Worm (Caenorhabditis elegans) whole organism, L3 larva: Measurements from ENCODE around the gene F28H6.8.

Experiments used
- ceh-16 ChIP-seq: sonication (generic microtip); optimal IDR thresholded peaks from 2 replicates; lab custom pipeline; 2017; ENCODE audit warnings: missing biosample characterization, missing genetic modification characterization
- daf-12 ChIP-seq: fragments of 150-350 bp; optimal IDR thresholded peaks from 2 replicates; lab custom pipeline; 2014; ENCODE audit warnings: missing biosample characterization, missing genetic modification reagents, missing genetic modification characterization
- nhr-11 ChIP-seq: fragments of 150-350 bp; optimal IDR thresholded peaks from 2 replicates; lab custom pipeline; 2014; ENCODE audit warnings: missing biosample characterization, missing genetic modification characterization
- nhr-77 ChIP-seq: fragments of 150-350 bp; optimal IDR thresholded peaks from 2 replicates; lab custom pipeline; 2014; ENCODE audit warnings: missing biosample characterization, missing genetic modification characterization
- unc-62 ChIP-seq: fragments of 150-350 bp; sonication (generic microtip); optimal IDR thresholded peaks from 4 replicates; lab custom pipeline; 2014; ENCODE audit warnings: missing biosample characterization, missing genetic modification reagents, missing genetic modification characterization
- ztf-4 ChIP-seq: fragments of 150-350 bp; optimal IDR thresholded peaks from 2 replicates; lab custom pipeline; 2014; ENCODE audit warnings: missing biosample characterization, missing genetic modification characterization

ce11 chrX:14173850-14174249 is 39.7 kb upstream of the F28H6.8 start, which contains the start of gene idhb-1:
- TF ChIP-seq ceh-16 (tag; lab: Kevin White, UChicago) (no peak), nhr-77 (no peak), nhr-11 (tag; lab: Kevin White, UChicago) (no peak), unc-62 (GFP tag; lab: Kevin White, UChicago) (no peak), daf-12 (tag; lab: Kevin White, UChicago) (no peak), ztf-4 (tag; lab: Kevin White, UChicago) (no peak)
